Fruit fly (Drosophila melanogaster): ENCODE measurements around the gene Atet.

DNA sequence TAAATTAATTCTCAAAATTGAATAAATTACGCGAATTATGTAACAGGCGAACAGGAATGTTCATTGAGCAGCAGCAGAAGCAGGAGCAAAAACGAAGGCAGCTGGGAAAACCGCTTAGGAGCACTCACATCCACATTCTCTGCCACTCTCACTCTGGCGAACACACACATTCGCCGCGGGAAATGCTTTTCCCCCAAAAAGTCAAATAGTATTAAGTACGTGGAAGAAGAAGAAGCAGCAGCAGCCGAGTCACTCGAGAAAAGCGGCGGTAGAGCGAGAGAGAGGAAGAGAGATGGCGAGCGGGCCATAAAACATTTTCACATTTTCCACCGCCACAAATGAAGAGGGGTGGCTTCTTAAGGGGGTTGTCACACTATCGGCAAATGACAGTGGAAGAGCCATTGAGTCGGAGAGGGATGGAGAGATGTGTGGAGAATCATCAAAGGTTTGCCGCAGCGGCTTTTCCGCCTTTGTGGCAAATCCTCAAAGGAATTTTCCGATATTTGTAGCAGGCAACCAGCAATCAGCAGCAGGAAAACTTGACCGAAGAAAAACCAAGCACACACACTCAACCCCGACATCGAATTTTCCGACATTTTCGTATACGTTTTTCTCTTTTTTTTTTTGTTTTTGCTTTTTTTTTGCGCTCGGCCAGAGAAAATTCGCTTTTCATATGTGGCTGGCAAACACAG is 13.1 kb downstream of the Atet start:
- no peak for TF ChIP-seq CG8478 (optimal IDR thresholded peaks at IDR 0.05)
- no peak for TF ChIP-seq psq (optimal IDR thresholded peaks at IDR 0.05)
- no peak for TF ChIP-seq Dll (optimal IDR thresholded peaks at IDR 0.05)
- no peak for TF ChIP-seq pan (optimal IDR thresholded peaks at IDR 0.05)
- TF ChIP-seq usp (GFP tag; optimal IDR thresholded peaks at IDR 0.05): no peak
- TF ChIP-seq EcR (GFP tag; optimal IDR thresholded peaks at IDR 0.05): no peak
